Worm (Caenorhabditis elegans) whole organism, young adult: ENCODE data around the gene F46C5.2.
A peak's percentile ranks its signal among the peaks of the same experiment; 100 is the strongest.

Experiments
- F10E7.11 ChIP-seq: sonication (generic microtip); optimal IDR thresholded peaks from 2 replicates; lab custom pipeline; 2017; ENCODE audit warnings: mild to moderate bottlenecking, missing genetic modification characterization, moderate library complexity, missing compliant biosample characterization
- F37B4.10 ChIP-seq: fragments of 200-800 bp; sonication (Bioruptor generic); IDR thresholded peaks from 2 replicates; pipeline ENCODE4 v1.3.6; 2022; ENCODE audit warnings: missing genetic modification characterization, missing compliant biosample characterization
- F55B11.4 ChIP-seq: sonication (generic microtip); optimal IDR thresholded peaks from 2 replicates; lab custom pipeline; 2016; ENCODE audit warnings: missing compliant biosample characterization, missing genetic modification characterization, borderline replicate concordance; ENCODE audit not compliant: insufficient read depth
- F57A8.1 ChIP-seq: fragments of 200-800 bp; sonication (Bioruptor generic); optimal IDR thresholded peaks from 2 replicates; lab custom pipeline; 2018; ENCODE audit warnings: mild to moderate bottlenecking, missing genetic modification characterization, moderate library complexity, missing compliant biosample characterization
- K11D2.4 ChIP-seq: fragments of 200-800 bp; sonication (Bioruptor generic); IDR thresholded peaks from 2 replicates; pipeline ENCODE4 v1.3.6; 2022; ENCODE audit warnings: missing genetic modification reagents, missing genetic modification characterization, missing compliant biosample characterization
- K12H6.12 ChIP-seq: fragments of 200-800 bp; sonication (Bioruptor generic); optimal IDR thresholded peaks from 2 replicates; lab custom pipeline; 2018; ENCODE audit warnings: mild to moderate bottlenecking, missing genetic modification characterization, missing compliant biosample characterization
- Y53G8AR.9 ChIP-seq: fragments of 200-800 bp; sonication (Bioruptor generic); conservative IDR thresholded peaks from 2 replicates; pipeline ENCODE4 v1.3.6; 2022; ENCODE audit warnings: missing genetic modification reagents, missing genetic modification characterization, missing compliant biosample characterization
- ZK185.1 ChIP-seq: sonication (generic microtip); optimal IDR thresholded peaks from 2 replicates; lab custom pipeline; 2016; ENCODE audit warnings: mild to moderate bottlenecking, missing genetic modification characterization, missing compliant biosample characterization; ENCODE audit not compliant: poor library complexity, severe bottlenecking
- ama-1 ChIP-seq, 3 experiments: fragments of 150-350 bp in 1 of 3; sonication (generic microtip) in 2 of 3; optimal IDR thresholded peaks; 2 replicates each; lab custom pipeline; 2014 to 2018; ENCODE audit warnings: missing biosample characterization in 2 of 3, missing genetic modification characterization in 2 of 3, missing genetic modification reagents in 2 of 3
- aptf-2 ChIP-seq: fragments of 200-800 bp; sonication (Bioruptor generic); conservative IDR thresholded peaks from 2 replicates; pipeline ENCODE4 v1.3.6; 2022; ENCODE audit warnings: missing genetic modification reagents, missing genetic modification characterization, missing compliant biosample characterization
- athp-1 ChIP-seq: sonication (generic microtip); optimal IDR thresholded peaks from 2 replicates; lab custom pipeline; 2017; ENCODE audit warnings: mild to moderate bottlenecking, missing genetic modification characterization, missing compliant biosample characterization
- attf-3 ChIP-seq: fragments of 200-800 bp; sonication (Bioruptor generic); conservative IDR thresholded peaks from 2 replicates; pipeline ENCODE4 v1.3.6; 2022; ENCODE audit warnings: missing genetic modification reagents, missing genetic modification characterization, missing compliant biosample characterization
- ccch-3 ChIP-seq: fragments of 200-800 bp; sonication (Bioruptor generic); optimal IDR thresholded peaks from 2 replicates; lab custom pipeline; 2018; ENCODE audit warnings: mild to moderate bottlenecking, missing genetic modification characterization, missing compliant biosample characterization
- cebp-1 ChIP-seq, 2 experiments: fragments of 200-800 bp in 1 of 2; sonication (Bioruptor generic) in 1 of 2; sonication (generic microtip) in 1 of 2; IDR thresholded peaks in 1 of 2; optimal IDR thresholded peaks in 1 of 2; 2 replicates each; pipeline versions ENCODE4 v1.3.6 to Lab custom; 2017 to 2022; ENCODE audit warnings: missing compliant biosample characterization in 2 of 2, missing genetic modification characterization in 2 of 2, mild to moderate bottlenecking in 1 of 2, missing genetic modification reagents in 1 of 2, moderate library complexity in 1 of 2
- ceh-40 ChIP-seq: fragments of 200-800 bp; sonication (Bioruptor generic); IDR thresholded peaks from 2 replicates; pipeline ENCODE4 v1.3.6; 2022; ENCODE audit warnings: missing genetic modification characterization, missing compliant biosample characterization
- chd-7 ChIP-seq: sonication (generic microtip); optimal IDR thresholded peaks from 2 replicates; lab custom pipeline; 2016; ENCODE audit warnings: mild to moderate bottlenecking, missing genetic modification characterization, moderate library complexity, missing compliant biosample characterization
- dox-1 ChIP-seq: fragments of 200-800 bp; sonication (Bioruptor generic); IDR thresholded peaks from 2 replicates; pipeline ENCODE4 v1.3.6; 2022; ENCODE audit warnings: missing genetic modification reagents, missing genetic modification characterization, missing compliant biosample characterization
- dpff-1 ChIP-seq: sonication (generic microtip); optimal IDR thresholded peaks from 2 replicates; lab custom pipeline; 2017; ENCODE audit warnings: mild to moderate bottlenecking, missing genetic modification characterization, missing compliant biosample characterization
- egl-18 ChIP-seq: fragments of 200-800 bp; sonication (Bioruptor generic); IDR thresholded peaks from 2 replicates; pipeline ENCODE4 v1.3.6; 2022; ENCODE audit warnings: missing genetic modification reagents, missing genetic modification characterization, missing compliant biosample characterization
- egl-44 ChIP-seq: fragments of 200-800 bp; sonication (Bioruptor generic); IDR thresholded peaks from 2 replicates; pipeline ENCODE4 v1.3.6; 2022; ENCODE audit warnings: missing genetic modification reagents, missing genetic modification characterization, missing compliant biosample characterization
- ekl-4 ChIP-seq: fragments of 200-800 bp; sonication (Bioruptor generic); IDR thresholded peaks from 2 replicates; pipeline ENCODE4 v1.3.6; 2022; ENCODE audit warnings: missing genetic modification reagents, missing genetic modification characterization, missing compliant biosample characterization
- ets-4 ChIP-seq: fragments of 200-800 bp; sonication (Bioruptor generic); optimal IDR thresholded peaks from 2 replicates; lab custom pipeline; 2018; ENCODE audit warnings: mild to moderate bottlenecking, missing genetic modification characterization, missing compliant biosample characterization
- fkh-3 ChIP-seq: sonication (generic microtip); optimal IDR thresholded peaks from 2 replicates; lab custom pipeline; 2016; ENCODE audit warnings: mild to moderate bottlenecking, missing genetic modification characterization, missing compliant biosample characterization
- him-1 ChIP-seq: sonication (generic microtip); optimal IDR thresholded peaks from 2 replicates; lab custom pipeline; 2016; ENCODE audit warnings: missing genotype, missing genetic modification reagents, missing genetic modification characterization, missing compliant biosample characterization
- hmg-1.2 ChIP-seq: fragments of 200-800 bp; sonication (Bioruptor generic); IDR thresholded peaks from 2 replicates; pipeline ENCODE4 v1.3.6; 2022; ENCODE audit warnings: missing genetic modification reagents, missing genetic modification characterization, missing compliant biosample characterization
- hrde-1 ChIP-seq: sonication (generic microtip); optimal IDR thresholded peaks from 2 replicates; lab custom pipeline; 2016; ENCODE audit warnings: missing genetic modification characterization, mild to moderate bottlenecking, missing compliant biosample characterization, moderate library complexity, missing genotype, missing genetic modification reagents, borderline replicate concordance
- lag-1 ChIP-seq: fragments of 200-800 bp; sonication (Bioruptor generic); IDR thresholded peaks from 2 replicates; pipeline ENCODE4 v1.3.6; 2022; ENCODE audit warnings: missing genetic modification reagents, missing genetic modification characterization, missing compliant biosample characterization
- let-607 ChIP-seq, 2 experiments: fragments of 200-800 bp in 1 of 2; sonication (Bioruptor generic) in 1 of 2; sonication (generic microtip) in 1 of 2; optimal IDR thresholded peaks; 2 replicates each; lab custom pipeline; 2016 to 2018; ENCODE audit warnings: mild to moderate bottlenecking in 2 of 2, missing compliant biosample characterization in 2 of 2, missing genetic modification characterization in 2 of 2, moderate library complexity in 2 of 2, missing genotype in 1 of 2
- lin-26 ChIP-seq: fragments of 200-800 bp; sonication (Bioruptor generic); IDR thresholded peaks from 2 replicates; pipeline ENCODE4 v1.3.6; 2022; ENCODE audit warnings: missing genetic modification reagents, missing genetic modification characterization, missing compliant biosample characterization
- lin-35 ChIP-seq, 3 experiments: fragments of 150-350 bp in 2 of 3; sonication (generic microtip) in 1 of 3; optimal IDR thresholded peaks; 2 replicates each; lab custom pipeline; 2014 to 2018; ENCODE audit warnings: missing biosample characterization in 3 of 3, missing genetic modification characterization in 3 of 3, missing genetic modification reagents in 3 of 3
- lin-40 ChIP-seq: sonication (generic microtip); optimal IDR thresholded peaks from 2 replicates; lab custom pipeline; 2016; ENCODE audit warnings: missing genetic modification characterization, mild to moderate bottlenecking, missing compliant biosample characterization, missing genotype, missing genetic modification reagents
- lir-1 ChIP-seq: fragments of 200-800 bp; sonication (Bioruptor generic); conservative IDR thresholded peaks from 2 replicates; pipeline ENCODE4 v1.3.6; 2022; ENCODE audit warnings: missing genetic modification reagents, missing genetic modification characterization, missing compliant biosample characterization
- madf-10 ChIP-seq: sonication (generic microtip); optimal IDR thresholded peaks from 2 replicates; lab custom pipeline; 2016; ENCODE audit warnings: mild to moderate bottlenecking, missing genetic modification characterization, missing compliant biosample characterization
- pha-4 ChIP-seq: fragments of 150-350 bp; sonication (generic microtip); optimal IDR thresholded peaks from 2 replicates; lab custom pipeline; 2014; ENCODE audit warnings: missing biosample characterization, missing genetic modification reagents, missing genetic modification characterization
- rcor-1 ChIP-seq: fragments of 200-800 bp; sonication (Bioruptor generic); IDR thresholded peaks from 2 replicates; pipeline ENCODE4 v1.3.6; 2022; ENCODE audit warnings: missing genetic modification reagents, missing genetic modification characterization, missing compliant biosample characterization
- tlf-1 ChIP-seq: fragments of 200-800 bp; sonication (Bioruptor generic); optimal IDR thresholded peaks from 2 replicates; lab custom pipeline; 2018; ENCODE audit warnings: mild to moderate bottlenecking, missing genetic modification characterization, missing compliant biosample characterization
- unc-130 ChIP-seq: sonication (generic microtip); optimal IDR thresholded peaks from 2 replicates; lab custom pipeline; 2016; ENCODE audit warnings: missing genetic modification reagents, missing genetic modification characterization, missing compliant biosample characterization
- zfh-2 ChIP-seq: fragments of 200-800 bp; sonication (Bioruptor generic); conservative IDR thresholded peaks from 2 replicates; pipeline ENCODE4 v1.3.6; 2022; ENCODE audit warnings: missing genetic modification reagents, missing genetic modification characterization, missing compliant biosample characterization
- ztf-25 ChIP-seq: fragments of 200-800 bp; sonication (Bioruptor generic); IDR thresholded peaks from 2 replicates; pipeline ENCODE4 v1.3.6; 2022; ENCODE audit warnings: missing genetic modification reagents, missing genetic modification characterization, missing compliant biosample characterization
- ztf-26 ChIP-seq: sonication (generic microtip); optimal IDR thresholded peaks from 2 replicates; lab custom pipeline; 2017; ENCODE audit warnings: missing genetic modification characterization, missing compliant biosample characterization
- ztf-28 ChIP-seq: fragments of 200-800 bp; sonication (Bioruptor generic); IDR thresholded peaks from 2 replicates; pipeline ENCODE4 v1.3.6; 2022; ENCODE audit warnings: missing genetic modification reagents, missing genetic modification characterization, missing compliant biosample characterization

F46C5.2 gene

ce11 chrII:8821140-8821595 is 7.9 kb downstream of the F46C5.2 start, which contains the start of gene F46C5.1:
Gene F46C5.1 (minus strand): TSS chrII:8821190.
- TF ChIP-seq athp-1 (no peak), rcor-1 (GFP tag; lab: Robert Waterston, UW) (no peak), egl-18 (GFP tag; lab: Robert Waterston, UW) (no peak), hmg-1.2 (GFP tag; lab: Robert Waterston, UW) (peak; percentile 26; the same call in 1 of the 2 replicates)

ce11 chrII:8820126-8820972 is 8.7 kb downstream of the F46C5.2 start:
- TF ChIP-seq rcor-1 (GFP tag; lab: Robert Waterston, UW) (no peak), lir-1 (GFP tag; lab: Robert Waterston, UW) (no peak), madf-10 (no peak), F57A8.1 (GFP tag; lab: Kevin White, UChicago) (no peak), lin-40 (tag; lab: Kevin White, UChicago) (peak; percentile 3), lag-1 (GFP tag; lab: Robert Waterston, UW) (no peak), ztf-26 (tag; lab: Kevin White, UChicago) (peak; percentile 85), K11D2.4 (GFP tag; lab: Robert Waterston, UW) (0 out of 2 replicates have a peak, but pooled peaks have one; percentile 29), dox-1 (GFP tag; lab: Robert Waterston, UW) (no peak), let-607 (tag; optimal IDR thresholded peaks at IDR 0.05; lab: Kevin White, UChicago) (no peak), lin-26 (GFP tag; lab: Robert Waterston, UW) (peak; percentile 14; the same call in 1 of the 2 replicates), tlf-1 (GFP tag; lab: Kevin White, UChicago) (no peak), him-1 (tag; lab: Kevin White, UChicago) (no peak), F37B4.10 (GFP tag; lab: Robert Waterston, UW) (0 out of 2 replicates have a peak, but pooled peaks have one; percentile 55), dpff-1 (no peak), zfh-2 (GFP tag; lab: Robert Waterston, UW) (no peak), chd-7 (tag; lab: Kevin White, UChicago) (peak; percentile 4), pha-4 (no peak), ets-4 (no peak), cebp-1 (GFP tag; IDR thresholded peaks at IDR 0.05; lab: Robert Waterston, UW) (no peak), cebp-1 (tag; optimal IDR thresholded peaks at IDR 0.05; lab: Kevin White, UChicago) (no peak), ekl-4 (GFP tag; lab: Robert Waterston, UW) (no peak), ztf-28 (no peak), ceh-40 (GFP tag; lab: Robert Waterston, UW) (no peak), ztf-25 (GFP tag; lab: Robert Waterston, UW) (0 out of 2 replicates have a peak, but pooled peaks have one; percentile 26), fkh-3 (no peak), unc-130 (GFP tag; lab: Kevin White, UChicago) (no peak), lin-35 (GFP tag; optimal IDR thresholded peaks at IDR 0.05; lab: Kevin White, UChicago) (peak in 1 of 3 experiments; percentile 20), ZK185.1 (tag; lab: Kevin White, UChicago) (peak; percentile 34), F10E7.11 (tag; lab: Kevin White, UChicago) (no peak), K12H6.12 (tag; lab: Kevin White, UChicago) (no peak), aptf-2 (GFP tag; lab: Robert Waterston, UW) (0 out of 2 replicates have a peak, but pooled peaks have one; percentile 21), F55B11.4 (tag; lab: Kevin White, UChicago) (no peak), hrde-1 (tag; lab: Kevin White, UChicago) (no peak), attf-3 (GFP tag; lab: Robert Waterston, UW) (no peak), ama-1 (optimal IDR thresholded peaks at IDR 0.05; lab: Kevin White, UChicago) (peak; percentile 87), ama-1 (GFP tag; optimal IDR thresholded peaks at IDR 0.05; lab: Kevin White, UChicago) (no peak), Y53G8AR.9 (GFP tag; lab: Robert Waterston, UW) (no peak), egl-44 (no peak), ccch-3 (GFP tag; lab: Kevin White, UChicago) (no peak)
